Worm (Caenorhabditis elegans) whole organism, L4 larva: ENCODE data around the gene srh-75.

ENCODE experiments used
- aly-2 ChIP-seq: sonication (generic microtip); optimal IDR thresholded peaks from 2 replicates; lab custom pipeline; 2018; ENCODE audit warnings: missing biosample characterization, missing genetic modification characterization
- mxl-3 ChIP-seq: fragments of 200-800 bp; sonication (Bioruptor generic); optimal IDR thresholded peaks from 2 replicates; lab custom pipeline; 2018; ENCODE audit warnings: mild to moderate bottlenecking, missing genetic modification characterization, missing compliant biosample characterization
- nhr-11 ChIP-seq: fragments of 150-350 bp; optimal IDR thresholded peaks from 2 replicates; lab custom pipeline; 2014; ENCODE audit warnings: missing biosample characterization, missing genetic modification characterization
- nhr-237 ChIP-seq: sonication (generic microtip); optimal IDR thresholded peaks from 2 replicates; lab custom pipeline; 2017; ENCODE audit warnings: missing biosample characterization, missing genetic modification characterization
- tra-1 ChIP-seq: fragments of 200-800 bp; sonication (Bioruptor generic); IDR thresholded peaks from 2 replicates; pipeline ENCODE4 v1.3.6; 2022; ENCODE audit warnings: missing genetic modification reagents, missing genetic modification characterization, missing compliant biosample characterization
- unc-62 ChIP-seq, 3 experiments: fragments of 150-350 bp in 1 of 3; sonication (generic microtip); optimal IDR thresholded peaks in 2 of 3; peaks in 1 of 3; 1 replicate in 1 of 3; 2 replicates in 2 of 3; lab custom pipeline; 2014 to 2017; ENCODE audit warnings: missing biosample characterization in 3 of 3, missing genetic modification characterization in 3 of 3, missing genetic modification reagents in 3 of 3, missing genotype in 1 of 3

ce11 chrV:11011807-11012206 is 45.1 kb downstream of the srh-75 start:
- TF ChIP-seq aly-2, result no peak
- TF ChIP-seq unc-62 (GFP tag; optimal IDR thresholded peaks at IDR 0.05 in 1 of 2; lab: Kevin White, UChicago), result no peak
- no peak for TF ChIP-seq unc-62 (tag; optimal IDR thresholded peaks at IDR 0.05; lab: Kevin White, UChicago)
- TF ChIP-seq nhr-11 (tag; lab: Kevin White, UChicago), result no peak
- no peak for TF ChIP-seq tra-1 (GFP tag; lab: Robert Waterston, UW)
- TF ChIP-seq nhr-237 (tag; lab: Kevin White, UChicago), result no peak
- no peak for TF ChIP-seq mxl-3 (GFP tag; lab: Kevin White, UChicago)
